Worm (Caenorhabditis elegans): ENCODE data around the gene zipt-2.3.
A peak's percentile ranks its signal among the peaks of the same experiment; 100 is the strongest.

Gene zipt-2.3

DNA sequence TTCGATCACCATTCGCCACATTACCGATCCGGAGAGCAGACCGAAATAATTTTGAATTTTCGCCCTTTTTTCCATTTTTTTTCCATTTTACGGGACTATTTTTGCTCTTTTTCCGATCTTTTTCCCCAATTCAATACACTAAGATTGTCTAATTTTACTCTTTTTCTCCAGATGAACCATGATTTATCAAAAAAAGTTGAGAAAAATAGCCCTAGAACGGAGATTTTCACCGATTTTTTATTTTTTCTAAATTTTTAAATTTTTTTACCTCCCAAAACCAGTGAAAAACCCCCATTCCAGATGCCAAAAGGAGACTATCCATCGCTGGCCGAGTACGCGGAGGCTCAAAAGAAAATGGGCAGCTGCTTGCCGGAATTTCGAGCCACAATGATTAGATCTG, 13.7 kb upstream of the zipt-2.3 start, which contains the start of gene Y54G9A.9:
TSS of gene Y54G9A.9 (plus strand) at position 301 of the 400 bp plus-strand sequence.
- TF ChIP-seq snpc-4 (tag; optimal IDR thresholded peaks at IDR 0.05) = no peak
- TF ChIP-seq unc-55 (GFP tag; optimal IDR thresholded peaks at IDR 0.05) = no peak
- no peak for TF ChIP-seq ztf-1 (GFP tag; conservative IDR thresholded peaks at IDR 0.05)
- no peak for TF ChIP-seq nhr-25 (tag; optimal IDR thresholded peaks at IDR 0.05)
- TF ChIP-seq ZK546.5 (tag; optimal IDR thresholded peaks at IDR 0.05) = no peak
- no peak for TF ChIP-seq nhr-10 (tag; optimal IDR thresholded peaks at IDR 0.05)
- TF ChIP-seq elt-3 (tag; optimal IDR thresholded peaks at IDR 0.05) = no peak
- no peak for TF ChIP-seq nhr-237 (tag; optimal IDR thresholded peaks at IDR 0.05)
- no peak for TF ChIP-seq lin-13 (GFP tag; optimal IDR thresholded peaks at IDR 0.05)

DNA sequence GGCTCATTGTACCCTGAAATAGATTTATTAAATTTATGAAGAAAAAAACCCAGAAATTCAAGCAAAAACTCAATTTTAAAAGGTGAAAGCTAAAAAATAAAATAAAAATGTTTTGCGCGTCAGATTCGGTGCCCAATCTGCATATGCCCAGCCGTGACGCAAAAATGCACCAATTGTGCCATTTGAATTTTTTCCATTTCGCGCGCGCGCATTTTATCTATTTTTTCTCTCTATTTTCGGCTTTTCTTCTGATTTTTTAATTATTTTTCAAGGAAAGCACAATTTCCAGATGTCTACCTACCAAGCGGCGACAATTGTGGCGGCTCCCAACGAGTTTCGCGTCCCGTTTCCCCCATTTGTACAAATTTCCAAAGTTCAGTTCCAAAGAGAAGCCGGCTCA, 10.1 kb upstream of the zipt-2.3 start, which contains the start of the genes Y54G9A.7 and bub-3:
TSS of gene Y54G9A.7 (minus strand) at position 7 of the 400 bp plus-strand sequence.
TSS of gene bub-3 (plus strand) at position 270 of the 400 bp plus-strand sequence.
- no peak for TF ChIP-seq ztf-4 (tag; optimal IDR thresholded peaks at IDR 0.05)
- no peak for TF ChIP-seq crh-2 (tag; optimal IDR thresholded peaks at IDR 0.05)
- TF ChIP-seq Y55F3AM.14 (GFP tag; optimal IDR thresholded peaks at IDR 0.05) = no peak
- TF ChIP-seq ztf-1 (GFP tag; conservative IDR thresholded peaks at IDR 0.05) = no peak
- no peak for TF ChIP-seq nhr-21 (tag; optimal IDR thresholded peaks at IDR 0.05)
- TF ChIP-seq lsy-2 (tag; optimal IDR thresholded peaks at IDR 0.05) = peak in 1 of 2 experiments; percentile 13
- TF ChIP-seq unc-55 (GFP tag; optimal IDR thresholded peaks at IDR 0.05) = peak; percentile 48
- TF ChIP-seq lin-13 (GFP tag; optimal IDR thresholded peaks at IDR 0.05) = no peak
- TF ChIP-seq gmeb-1 (tag; optimal IDR thresholded peaks at IDR 0.05) = peak; percentile 48
- TF ChIP-seq mbf-1 (tag; optimal IDR thresholded peaks at IDR 0.05) = no peak
- no peak for TF ChIP-seq nhr-129 (tag; optimal IDR thresholded peaks at IDR 0.05)

DNA sequence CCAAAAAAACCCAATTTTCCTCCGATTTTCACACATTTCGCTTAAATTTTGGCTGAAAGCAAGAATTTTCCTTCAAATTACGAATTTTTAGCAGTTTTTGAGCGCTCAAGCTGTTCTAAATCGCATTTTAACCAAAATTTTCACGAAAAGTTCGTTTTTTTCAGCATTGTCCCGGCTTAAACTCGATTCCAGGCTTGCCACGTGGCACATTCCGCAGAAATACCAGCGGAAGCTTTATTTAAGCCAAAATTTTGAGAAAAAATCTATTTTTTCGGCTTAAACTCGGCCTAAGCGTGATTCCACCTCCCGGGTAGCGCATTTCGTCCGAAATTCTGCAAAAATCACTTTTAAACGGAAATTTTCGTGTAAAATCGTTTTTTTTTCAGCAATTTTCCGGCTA, 8.1 kb upstream of the zipt-2.3 start:
- TF ChIP-seq Y55F3AM.14 (GFP tag; optimal IDR thresholded peaks at IDR 0.05) (no peak), ama-1 (optimal IDR thresholded peaks at IDR 0.05) (no peak), nhr-11 (tag; optimal IDR thresholded peaks at IDR 0.05) (no peak), fos-1 (tag; optimal IDR thresholded peaks at IDR 0.05) (no peak), nhr-23 (tag; optimal IDR thresholded peaks at IDR 0.05) (no peak), ztf-1 (GFP tag; conservative IDR thresholded peaks at IDR 0.05) (no peak)

DNA sequence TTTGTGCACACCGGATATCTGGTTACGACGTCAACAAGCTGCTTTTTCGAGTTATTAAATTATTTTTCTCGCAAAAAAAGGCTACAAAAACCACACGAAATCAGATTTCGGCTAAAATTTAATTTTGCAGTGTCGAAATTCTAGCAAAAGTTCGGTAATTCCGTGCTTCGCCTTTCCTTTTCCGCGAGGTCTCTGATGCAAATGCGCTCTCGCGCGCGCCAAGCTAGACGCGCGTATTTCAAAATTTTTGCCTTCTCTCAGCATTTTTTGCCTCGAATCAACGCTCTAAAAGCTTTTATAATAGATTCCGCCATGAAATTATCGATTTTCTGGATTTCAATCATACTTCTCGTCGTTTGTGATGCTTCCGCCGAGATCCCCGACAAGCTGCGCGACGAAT, 7.1 kb upstream of the zipt-2.3 start, which contains the start of gene Y54G9A.5:
TSS of gene Y54G9A.5 (plus strand) at position 245 of the 400 bp plus-strand sequence.
- TF ChIP-seq ztf-4 (tag; optimal IDR thresholded peaks at IDR 0.05) = no peak
- no peak for TF ChIP-seq unc-39 (tag; optimal IDR thresholded peaks at IDR 0.05)
- no peak for TF ChIP-seq C34F6.9 (tag; optimal IDR thresholded peaks at IDR 0.05)
- TF ChIP-seq lin-11 (tag; optimal IDR thresholded peaks at IDR 0.05) = no peak
- TF ChIP-seq ZK546.5 (tag; optimal IDR thresholded peaks at IDR 0.05) = no peak
- TF ChIP-seq unc-55 (GFP tag; optimal IDR thresholded peaks at IDR 0.05) = no peak
- TF ChIP-seq nhr-77 (tag; optimal IDR thresholded peaks at IDR 0.05) = no peak
- no peak for TF ChIP-seq nhr-12 (tag; optimal IDR thresholded peaks at IDR 0.05)
- TF ChIP-seq blmp-1 (tag; optimal IDR thresholded peaks at IDR 0.05; ENCODE audit: insufficient read depth) = no peak
- TF ChIP-seq nhr-11 (tag; optimal IDR thresholded peaks at IDR 0.05) = no peak
- no peak for TF ChIP-seq nhr-129 (tag; optimal IDR thresholded peaks at IDR 0.05)

DNA sequence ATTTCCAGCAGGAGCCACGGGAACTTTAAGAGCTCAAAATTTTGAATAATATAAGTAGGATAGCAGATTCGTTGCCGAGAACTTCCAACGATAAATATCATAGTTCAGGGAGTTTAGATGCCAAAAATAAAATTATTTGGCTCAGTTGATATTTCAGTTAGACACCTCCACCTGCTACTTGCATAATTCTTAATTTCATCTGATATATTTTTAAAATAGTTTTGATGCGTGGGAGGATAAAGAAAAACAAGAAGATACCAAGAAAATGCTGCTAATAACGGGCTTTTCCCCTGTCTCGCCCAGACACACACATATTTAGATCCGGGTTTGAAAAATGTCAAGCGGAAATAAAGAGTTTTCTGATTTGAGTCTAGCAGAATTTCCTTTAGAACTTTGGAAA, 5.5 kb upstream of the zipt-2.3 start, which contains the start of gene sre-46:
TSS of gene sre-46 (minus strand) at position 101 of the 400 bp plus-strand sequence.
- TF ChIP-seq R02D3.7 (tag; optimal IDR thresholded peaks at IDR 0.05) = no peak
- no peak for TF ChIP-seq ztf-1 (GFP tag; conservative IDR thresholded peaks at IDR 0.05)
- no peak for TF ChIP-seq nhr-12 (tag; optimal IDR thresholded peaks at IDR 0.05)
- no peak for TF ChIP-seq nhr-129 (tag; optimal IDR thresholded peaks at IDR 0.05)
- no peak for TF ChIP-seq dmd-4 (tag; optimal IDR thresholded peaks at IDR 0.05)
- TF ChIP-seq egl-27 (tag; optimal IDR thresholded peaks at IDR 0.05) = no peak
- TF ChIP-seq nhr-11 (tag; optimal IDR thresholded peaks at IDR 0.05) = no peak
- TF ChIP-seq unc-55 (GFP tag; optimal IDR thresholded peaks at IDR 0.05) = no peak
- TF ChIP-seq F13H6.1 (tag; optimal IDR thresholded peaks at IDR 0.05) = no peak
- TF ChIP-seq lin-11 (tag; optimal IDR thresholded peaks at IDR 0.05) = no peak
- TF ChIP-seq fos-1 (tag; optimal IDR thresholded peaks at IDR 0.05) = no peak
- no peak for TF ChIP-seq ZK546.5 (tag; optimal IDR thresholded peaks at IDR 0.05)

DNA sequence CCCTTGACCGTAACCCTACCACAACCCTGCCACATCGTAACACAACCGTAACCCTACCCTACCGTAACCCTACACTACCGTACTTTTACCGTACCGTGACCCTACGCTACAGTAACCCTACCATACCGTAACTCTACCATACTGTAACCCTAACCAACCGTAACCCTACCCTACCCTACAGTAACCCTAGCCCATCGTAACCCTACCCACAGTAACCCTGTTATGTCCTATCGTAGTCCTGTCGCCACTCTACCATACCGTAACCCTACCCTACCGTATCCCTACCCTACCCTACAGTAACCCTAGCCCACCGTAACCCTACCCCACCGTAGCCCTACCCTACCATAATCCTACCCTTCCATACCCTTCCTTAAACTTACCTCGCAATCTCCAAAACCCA, 5.0 kb upstream of the zipt-2.3 start:
- TF ChIP-seq fos-1 (tag; optimal IDR thresholded peaks at IDR 0.05) (no peak), unc-39 (tag; optimal IDR thresholded peaks at IDR 0.05) (no peak), nhr-129 (tag; optimal IDR thresholded peaks at IDR 0.05) (no peak), ceh-82 (tag; optimal IDR thresholded peaks at IDR 0.05) (no peak), sma-9 (GFP tag; optimal IDR thresholded peaks at IDR 0.05) (no peak), sma-9 (tag; optimal IDR thresholded peaks at IDR 0.05) (no peak), ceh-16 (tag; optimal IDR thresholded peaks at IDR 0.05) (no peak), nhr-237 (tag; optimal IDR thresholded peaks at IDR 0.05) (no peak), ztf-4 (tag; optimal IDR thresholded peaks at IDR 0.05) (no peak), elt-1 (tag; optimal IDR thresholded peaks at IDR 0.05) (no peak)

Measured in whole organism, L2 larva.